Worm (Caenorhabditis elegans) whole organism, L1 larva: ENCODE measurements around the gene C10A4.1.

Experiments
- C04F5.9 ChIP-seq: sonication (generic microtip); optimal IDR thresholded peaks from 2 replicates; lab custom pipeline; 2016; ENCODE audit warnings: missing genetic modification characterization, missing compliant biosample characterization
- C16A3.4 ChIP-seq: fragments of 150-350 bp; optimal IDR thresholded peaks from 2 replicates; lab custom pipeline; 2014; ENCODE audit warnings: missing biosample characterization, missing genetic modification characterization
- C34B4.2 ChIP-seq: sonication (generic microtip); optimal IDR thresholded peaks from 2 replicates; lab custom pipeline; 2017; ENCODE audit warnings: mild to moderate bottlenecking, missing genetic modification characterization, missing compliant biosample characterization
- Y116A8C.19 ChIP-seq: sonication (generic microtip); optimal IDR thresholded peaks from 2 replicates; lab custom pipeline; 2016; ENCODE audit warnings: missing compliant biosample characterization, missing genetic modification characterization, borderline replicate concordance
- aha-1 ChIP-seq: fragments of 150-350 bp; optimal IDR thresholded peaks from 2 replicates; lab custom pipeline; 2014; ENCODE audit warnings: missing biosample characterization, missing genetic modification characterization
- ceh-63 ChIP-seq: fragments of 200-800 bp; sonication (Bioruptor generic); optimal IDR thresholded peaks from 2 replicates; lab custom pipeline; 2018; ENCODE audit warnings: mild to moderate bottlenecking, missing genetic modification characterization, missing compliant biosample characterization
- ceh-82 ChIP-seq, 3 experiments: fragments of 150-350 bp in 1 of 3; sonication (generic microtip) in 2 of 3; optimal IDR thresholded peaks; 2 replicates each; lab custom pipeline; 2014 to 2017; ENCODE audit warnings: missing biosample characterization in 3 of 3, missing genetic modification characterization in 3 of 3
- ceh-88 ChIP-seq: fragments of 200-800 bp; sonication (Bioruptor generic); IDR thresholded peaks from 2 replicates; pipeline ENCODE4 v1.3.6; 2022; ENCODE audit warnings: missing genetic modification characterization, missing compliant biosample characterization
- ces-1 ChIP-seq: fragments of 150-350 bp; optimal IDR thresholded peaks from 2 replicates; lab custom pipeline; 2014; ENCODE audit warnings: missing biosample characterization, missing genetic modification reagents, missing genetic modification characterization
- dpl-1 ChIP-seq, 3 experiments: fragments of 150-350 bp in 2 of 3; sonication (generic microtip) in 1 of 3; optimal IDR thresholded peaks; 2 replicates each; lab custom pipeline; 2014 to 2017; ENCODE audit warnings: missing biosample characterization in 3 of 3, missing genetic modification characterization in 3 of 3, missing genetic modification reagents in 3 of 3
- dsc-1 ChIP-seq: sonication (generic microtip); optimal IDR thresholded peaks from 2 replicates; lab custom pipeline; 2016; ENCODE audit warnings: mild to moderate bottlenecking, missing genetic modification characterization, missing compliant biosample characterization
- efl-1 ChIP-seq, 4 experiments: fragments of 150-350 bp; optimal IDR thresholded peaks in 3 of 4; peaks in 1 of 4; 1 replicate in 1 of 4; 2 replicates in 3 of 4; lab custom pipeline; 2014; ENCODE audit warnings: missing biosample characterization in 2 of 4, missing genetic modification characterization in 2 of 4, missing genetic modification reagents in 2 of 4
- egl-13 ChIP-seq: sonication (generic microtip); optimal IDR thresholded peaks from 2 replicates; lab custom pipeline; 2016; ENCODE audit warnings: missing genotype, missing genetic modification reagents, missing genetic modification characterization, missing compliant biosample characterization
- elt-2 ChIP-seq: sonication (generic microtip); optimal IDR thresholded peaks from 2 replicates; lab custom pipeline; 2016; ENCODE audit warnings: missing genetic modification characterization, mild to moderate bottlenecking, inconsistent platforms, missing compliant biosample characterization, missing genetic modification reagents
- ets-5 ChIP-seq: fragments of 200-800 bp; sonication (Bioruptor generic); IDR thresholded peaks from 2 replicates; pipeline ENCODE4 v1.3.6; 2022; ENCODE audit warnings: missing genetic modification characterization, missing compliant biosample characterization
- fkh-10 ChIP-seq: sonication (generic microtip); optimal IDR thresholded peaks from 2 replicates; lab custom pipeline; 2017; ENCODE audit warnings: missing biosample characterization, missing genetic modification reagents, missing genetic modification characterization
- fkh-4 ChIP-seq: sonication (generic microtip); optimal IDR thresholded peaks from 2 replicates; lab custom pipeline; 2016; ENCODE audit warnings: missing compliant biosample characterization, missing genetic modification characterization, borderline replicate concordance
- fkh-8 ChIP-seq: sonication (generic microtip); optimal IDR thresholded peaks from 2 replicates; lab custom pipeline; 2016; ENCODE audit warnings: mild to moderate bottlenecking, missing genetic modification characterization, missing compliant biosample characterization
- grh-1 ChIP-seq: fragments of 200-800 bp; sonication (Bioruptor generic); IDR thresholded peaks from 2 replicates; pipeline ENCODE4 v1.3.6; 2022; ENCODE audit warnings: missing genetic modification reagents, missing genetic modification characterization, missing compliant biosample characterization
- hlh-17 ChIP-seq: fragments of 200-800 bp; sonication (Bioruptor generic); optimal IDR thresholded peaks from 2 replicates; lab custom pipeline; 2018; ENCODE audit warnings: missing genetic modification characterization, mild to moderate bottlenecking, missing compliant biosample characterization, moderate library complexity, borderline replicate concordance
- hlh-4 ChIP-seq: sonication (generic microtip); optimal IDR thresholded peaks from 2 replicates; lab custom pipeline; 2016; ENCODE audit warnings: mild to moderate bottlenecking, missing genetic modification characterization, missing compliant biosample characterization
- hpl-2 ChIP-seq: fragments of 150-350 bp; optimal IDR thresholded peaks from 2 replicates; lab custom pipeline; 2014; ENCODE audit warnings: missing biosample characterization, missing genetic modification reagents, missing genetic modification characterization
- irx-1 ChIP-seq: sonication (generic microtip); optimal IDR thresholded peaks from 2 replicates; lab custom pipeline; 2016; ENCODE audit warnings: missing genetic modification characterization, missing compliant biosample characterization
- lin-14 ChIP-seq: fragments of 200-800 bp; sonication (Bioruptor generic); optimal IDR thresholded peaks from 2 replicates; lab custom pipeline; 2018; ENCODE audit warnings: mild to moderate bottlenecking, missing genetic modification characterization, moderate library complexity, missing compliant biosample characterization
- lin-15B ChIP-seq: fragments of 150-350 bp; sonication (generic microtip); optimal IDR thresholded peaks from 3 replicates; lab custom pipeline; 2014; ENCODE audit warnings: missing biosample characterization, missing genetic modification characterization
- lsy-2 ChIP-seq, 2 experiments: fragments of 150-350 bp; optimal IDR thresholded peaks; 2 replicates each; lab custom pipeline; 2014; ENCODE audit warnings: missing biosample characterization in 2 of 2, missing genetic modification characterization in 2 of 2
- mdl-1 ChIP-seq, 2 experiments: fragments of 150-350 bp; optimal IDR thresholded peaks; 2 replicates each; lab custom pipeline; 2014 to 2017; ENCODE audit warnings: missing biosample characterization in 2 of 2, missing genetic modification characterization in 2 of 2, inconsistent platforms in 1 of 2
- mep-1 ChIP-seq: fragments of 150-350 bp; optimal IDR thresholded peaks from 2 replicates; lab custom pipeline; 2014; ENCODE audit warnings: missing biosample characterization, missing genetic modification characterization
- nhr-11 ChIP-seq: fragments of 150-350 bp; optimal IDR thresholded peaks from 2 replicates; lab custom pipeline; 2014; ENCODE audit warnings: missing biosample characterization, missing genetic modification characterization
- nhr-19 ChIP-seq: fragments of 200-800 bp; sonication (Bioruptor generic); conservative IDR thresholded peaks from 2 replicates; pipeline ENCODE4 v1.3.6; 2022; ENCODE audit warnings: missing genetic modification characterization, missing compliant biosample characterization
- nhr-20 ChIP-seq: sonication (generic microtip); optimal IDR thresholded peaks from 2 replicates; lab custom pipeline; 2016; ENCODE audit warnings: mild to moderate bottlenecking, missing genetic modification characterization, missing compliant biosample characterization
- nhr-28 ChIP-seq: fragments of 150-350 bp; optimal IDR thresholded peaks from 2 replicates; lab custom pipeline; 2014; ENCODE audit warnings: missing biosample characterization, missing genetic modification characterization
- nhr-47 ChIP-seq: sonication (generic microtip); optimal IDR thresholded peaks from 2 replicates; lab custom pipeline; 2016; ENCODE audit warnings: mild to moderate bottlenecking, missing genetic modification characterization, moderate library complexity, missing compliant biosample characterization
- nhr-71 ChIP-seq: sonication (generic microtip); optimal IDR thresholded peaks from 2 replicates; lab custom pipeline; 2016; ENCODE audit warnings: mild to moderate bottlenecking, missing genetic modification characterization, moderate library complexity, missing compliant biosample characterization
- nhr-77 ChIP-seq: fragments of 150-350 bp; optimal IDR thresholded peaks from 2 replicates; lab custom pipeline; 2014; ENCODE audit warnings: missing biosample characterization, missing genetic modification characterization
- nhr-84 ChIP-seq: sonication (generic microtip); optimal IDR thresholded peaks from 2 replicates; lab custom pipeline; 2017; ENCODE audit warnings: missing biosample characterization, missing genetic modification characterization
- nhr-85 ChIP-seq: sonication (generic microtip); peaks from one replicate; lab custom pipeline; 2016; ENCODE audit warnings: missing genetic modification characterization, inconsistent platforms, missing compliant biosample characterization
- nhr-90 ChIP-seq: sonication (generic microtip); optimal IDR thresholded peaks from 2 replicates; lab custom pipeline; 2016; ENCODE audit warnings: mild to moderate bottlenecking, missing genetic modification characterization, missing compliant biosample characterization; ENCODE audit not compliant: poor library complexity
- pag-3 ChIP-seq: sonication (generic microtip); optimal IDR thresholded peaks from 2 replicates; lab custom pipeline; 2017; ENCODE audit warnings: missing genetic modification characterization, mild to moderate bottlenecking, missing compliant biosample characterization, antibody characterized with exemption, borderline replicate concordance; ENCODE audit not compliant: insufficient read depth
- pqm-1 ChIP-seq: sonication (generic microtip); optimal IDR thresholded peaks from 3 replicates; lab custom pipeline; 2017; ENCODE audit warnings: missing biosample characterization, missing genetic modification characterization
- rnt-1 ChIP-seq: sonication (generic microtip); optimal IDR thresholded peaks from 2 replicates; lab custom pipeline; 2016; ENCODE audit warnings: mild to moderate bottlenecking, missing genetic modification characterization, moderate library complexity, missing compliant biosample characterization
- snpc-4 ChIP-seq: fragments of 150-350 bp; optimal IDR thresholded peaks from 2 replicates; lab custom pipeline; 2014; ENCODE audit warnings: missing biosample characterization, missing genetic modification characterization
- tlp-1 ChIP-seq: fragments of 150-350 bp; optimal IDR thresholded peaks from 2 replicates; lab custom pipeline; 2014; ENCODE audit warnings: missing biosample characterization, missing genetic modification characterization
- unc-130 ChIP-seq: fragments of 150-350 bp; optimal IDR thresholded peaks from 2 replicates; lab custom pipeline; 2017; ENCODE audit warnings: missing biosample characterization, missing genetic modification characterization, inconsistent platforms
- unc-62 ChIP-seq: fragments of 150-350 bp; optimal IDR thresholded peaks from 2 replicates; lab custom pipeline; 2014; ENCODE audit warnings: missing biosample characterization, missing genetic modification reagents, missing genetic modification characterization
- unc-98 ChIP-seq: fragments of 200-800 bp; sonication (Bioruptor generic); IDR thresholded peaks from 2 replicates; pipeline ENCODE4 v1.3.6; 2022; ENCODE audit warnings: missing genetic modification characterization, missing compliant biosample characterization
- xbp-1 ChIP-seq: sonication (generic microtip); optimal IDR thresholded peaks from 2 replicates; lab custom pipeline; 2016; ENCODE audit warnings: missing genetic modification characterization, missing compliant biosample characterization
- zag-1 ChIP-seq: fragments of 150-350 bp; optimal IDR thresholded peaks from 2 replicates; lab custom pipeline; 2014; ENCODE audit warnings: missing biosample characterization, missing genetic modification characterization
- zip-4 ChIP-seq: fragments of 200-800 bp; sonication (Bioruptor generic); optimal IDR thresholded peaks from 2 replicates; lab custom pipeline; 2018; ENCODE audit warnings: mild to moderate bottlenecking, missing genetic modification characterization, moderate library complexity, missing compliant biosample characterization

The C10A4.1 gene

DNA sequence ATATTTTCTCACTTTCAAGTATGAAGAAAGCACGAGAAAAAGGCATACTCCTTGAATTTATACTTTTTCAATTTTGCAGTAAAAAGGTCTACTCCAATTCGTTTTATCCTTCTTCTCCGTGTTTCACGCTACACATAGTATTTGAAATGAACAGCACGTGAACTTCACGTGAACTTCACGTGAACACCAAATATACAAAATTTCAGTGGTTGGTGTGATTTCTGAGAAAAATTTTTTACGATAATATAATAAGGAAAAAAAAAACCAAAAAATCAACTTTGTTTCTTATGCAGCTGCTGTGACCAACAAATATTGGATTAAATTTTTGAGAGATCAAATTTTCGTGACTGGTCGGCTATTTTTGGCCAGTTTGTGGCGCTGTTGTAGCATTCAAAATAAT is 30.3 kb downstream of the C10A4.1 start:
- TF ChIP-seq xbp-1 (tag; lab: Kevin White, UChicago) (no peak), mep-1 (tag; lab: Kevin White, UChicago) (no peak), unc-98 (GFP tag; lab: Robert Waterston, UW) (no peak), unc-62 (GFP tag; lab: Kevin White, UChicago) (no peak), fkh-8 (peak; percentile 58), dpl-1 (GFP tag; optimal IDR thresholded peaks at IDR 0.05; lab: Kevin White, UChicago) (no peak), hpl-2 (GFP tag; lab: Kevin White, UChicago) (no peak), snpc-4 (tag; lab: Kevin White, UChicago) (no peak), nhr-84 (no peak), grh-1 (GFP tag; lab: Robert Waterston, UW) (no peak), nhr-47 (peak; percentile 61), lin-14 (GFP tag; lab: Kevin White, UChicago) (peak; percentile 11), C34B4.2 (tag; lab: Kevin White, UChicago) (no peak), pag-3 (tag; lab: Kevin White, UChicago) (no peak), nhr-85 (no peak), mdl-1 (tag; optimal IDR thresholded peaks at IDR 0.05; lab: Kevin White, UChicago) (no peak), ces-1 (GFP tag; lab: Kevin White, UChicago) (no peak), fkh-10 (GFP tag; lab: Kevin White, UChicago) (no peak), egl-13 (no peak), ceh-88 (GFP tag; lab: Robert Waterston, UW) (no peak), nhr-28 (tag; lab: Kevin White, UChicago) (no peak), nhr-20 (tag; lab: Kevin White, UChicago) (peak; percentile 27), zip-4 (GFP tag; lab: Kevin White, UChicago) (no peak), pqm-1 (tag; lab: Kevin White, UChicago) (no peak), unc-130 (tag; lab: Kevin White, UChicago) (no peak), lsy-2 (tag; optimal IDR thresholded peaks at IDR 0.05; lab: Kevin White, UChicago) (peak in 1 of 2 experiments; percentile 7), efl-1 (optimal IDR thresholded peaks at IDR 0.05; lab: Kevin White, UChicago) (no peak), efl-1 (GFP tag; optimal IDR thresholded peaks at IDR 0.05 in 1 of 2; lab: Kevin White, UChicago) (no peak), hlh-4 (tag; lab: Kevin White, UChicago) (no peak), rnt-1 (tag; lab: Kevin White, UChicago) (no peak), nhr-90 (tag; lab: Kevin White, UChicago) (no peak), nhr-77 (no peak), nhr-11 (tag; lab: Kevin White, UChicago) (no peak), zag-1 (no peak), nhr-71 (peak; percentile 54), fkh-4 (tag; lab: Kevin White, UChicago) (no peak)

DNA sequence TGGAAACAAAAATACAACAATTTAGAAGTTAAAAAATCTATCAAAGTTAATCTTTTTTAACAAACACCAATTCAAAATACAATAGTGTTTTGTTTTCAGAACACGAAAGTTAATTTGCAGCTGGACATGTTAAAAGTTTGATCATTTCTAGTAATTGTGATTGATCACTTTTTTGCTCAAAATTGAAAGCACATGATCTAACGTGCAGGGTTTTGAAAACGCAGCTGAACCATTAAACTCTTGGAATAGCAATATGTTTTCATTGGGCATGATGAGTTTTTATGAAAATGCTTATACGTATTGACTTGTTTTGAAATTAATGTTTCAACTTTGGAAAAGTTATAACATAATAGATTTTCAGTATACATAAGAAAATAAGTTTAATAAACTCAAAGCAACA is 31.2 kb downstream of the C10A4.1 start:
- TF ChIP-seq nhr-47 (no peak), dsc-1 (tag; lab: Kevin White, UChicago) (peak; percentile 90), C04F5.9 (no peak), nhr-19 (no peak), ceh-82 (tag; optimal IDR thresholded peaks at IDR 0.05; lab: Kevin White, UChicago) (no peak), ceh-63 (GFP tag; lab: Kevin White, UChicago) (no peak), elt-2 (tag; lab: Kevin White, UChicago) (no peak), tlp-1 (tag; lab: Kevin White, UChicago) (no peak), irx-1 (tag; lab: Kevin White, UChicago) (no peak), nhr-71 (peak; percentile 47), lin-14 (GFP tag; lab: Kevin White, UChicago) (no peak), pqm-1 (tag; lab: Kevin White, UChicago) (no peak), xbp-1 (tag; lab: Kevin White, UChicago) (no peak), pag-3 (tag; lab: Kevin White, UChicago) (no peak), ets-5 (no peak), mep-1 (tag; lab: Kevin White, UChicago) (no peak), hlh-17 (GFP tag; lab: Kevin White, UChicago) (no peak), dpl-1 (GFP tag; optimal IDR thresholded peaks at IDR 0.05; lab: Kevin White, UChicago) (no peak), hlh-4 (tag; lab: Kevin White, UChicago) (peak; percentile 96), C16A3.4 (tag; lab: Kevin White, UChicago) (no peak), aha-1 (tag; lab: Kevin White, UChicago) (no peak), fkh-4 (tag; lab: Kevin White, UChicago) (peak; percentile 76), Y116A8C.19 (tag; lab: Kevin White, UChicago) (no peak), lin-15B (tag; lab: Kevin White, UChicago) (no peak), fkh-8 (peak; percentile 36)
